Fruit fly (Drosophila melanogaster) whole organism, embryonic: Measurements from ENCODE around the gene nmdyn-D7.
A peak's percentile ranks its signal among the peaks of the same experiment; 100 is the strongest.

Source experiments
- CG11085 ChIP-seq: fragments of 200-800 bp; sonication (Bioruptor generic); IDR thresholded peaks from 2 replicates; pipeline ENCODE4 v1.3.6; 2022; ENCODE audit warnings: missing biosample characterization, missing genetic modification characterization
- CG16779 ChIP-seq: fragments of 200-800 bp; sonication (Bioruptor generic); IDR thresholded peaks from 2 replicates; pipeline ENCODE4 v1.3.6; 2022; ENCODE audit warnings: missing biosample characterization, missing genetic modification characterization
- CG17802 ChIP-seq: fragments of 200-800 bp; sonication (Bioruptor generic); optimal IDR thresholded peaks from 2 replicates; lab custom pipeline; 2018; ENCODE audit warnings: missing biosample characterization, mild to moderate bottlenecking, missing genetic modification characterization, moderate library complexity
- CG1792 ChIP-seq: fragments of 200-800 bp; sonication (Bioruptor generic); optimal IDR thresholded peaks from 2 replicates; lab custom pipeline; 2016; ENCODE audit warnings: missing biosample characterization, missing genetic modification characterization
- CG18262 ChIP-seq: fragments of 200-800 bp; optimal IDR thresholded peaks from 3 replicates; lab custom pipeline; 2019; ENCODE audit warnings: missing biosample characterization, mild to moderate bottlenecking, missing genetic modification characterization, moderate library complexity
- H15 ChIP-seq: fragments of 200-800 bp; sonication (Bioruptor generic); IDR thresholded peaks from 3 replicates; pipeline ENCODE4 v1.3.6; 2022; ENCODE audit warnings: missing biosample characterization, missing genetic modification characterization
- Lhr ChIP-seq: fragments of 200-800 bp; sonication (Bioruptor generic); optimal IDR thresholded peaks from 3 replicates; lab custom pipeline; 2017; ENCODE audit warnings: mild to moderate bottlenecking, missing biosample characterization, missing genetic modification reagents, missing genetic modification characterization
- NC2α ChIP-seq: fragments of 200-800 bp; sonication (Bioruptor generic); optimal IDR thresholded peaks from 2 replicates; lab custom pipeline; 2016; ENCODE audit warnings: missing biosample characterization, missing genetic modification characterization
- fd96Cb ChIP-seq: fragments of 200-800 bp; sonication (Bioruptor generic); optimal IDR thresholded peaks from 2 replicates; lab custom pipeline; 2018; ENCODE audit warnings: missing biosample characterization, mild to moderate bottlenecking, missing genetic modification characterization, moderate library complexity
- gcm2 ChIP-seq: fragments of 200-800 bp; sonication (Bioruptor generic); optimal IDR thresholded peaks from 2 replicates; lab custom pipeline; 2016; ENCODE audit warnings: missing biosample characterization, missing genetic modification characterization
- mirr ChIP-seq: fragments of 200-800 bp; sonication (Bioruptor generic); optimal IDR thresholded peaks from 3 replicates; lab custom pipeline; 2018; ENCODE audit warnings: missing biosample characterization, mild to moderate bottlenecking, missing genetic modification characterization
- sd ChIP-seq: fragments of 200-800 bp; sonication (Bioruptor generic); optimal IDR thresholded peaks from 3 replicates; lab custom pipeline; 2018; ENCODE audit warnings: missing biosample characterization, mild to moderate bottlenecking, missing genetic modification characterization, moderate library complexity
- z ChIP-seq: fragments of 200-800 bp; sonication (Bioruptor generic); IDR thresholded peaks from 3 replicates; pipeline ENCODE4 v1.3.6; 2022; ENCODE audit warnings: missing biosample characterization, missing genetic modification characterization

DNA sequence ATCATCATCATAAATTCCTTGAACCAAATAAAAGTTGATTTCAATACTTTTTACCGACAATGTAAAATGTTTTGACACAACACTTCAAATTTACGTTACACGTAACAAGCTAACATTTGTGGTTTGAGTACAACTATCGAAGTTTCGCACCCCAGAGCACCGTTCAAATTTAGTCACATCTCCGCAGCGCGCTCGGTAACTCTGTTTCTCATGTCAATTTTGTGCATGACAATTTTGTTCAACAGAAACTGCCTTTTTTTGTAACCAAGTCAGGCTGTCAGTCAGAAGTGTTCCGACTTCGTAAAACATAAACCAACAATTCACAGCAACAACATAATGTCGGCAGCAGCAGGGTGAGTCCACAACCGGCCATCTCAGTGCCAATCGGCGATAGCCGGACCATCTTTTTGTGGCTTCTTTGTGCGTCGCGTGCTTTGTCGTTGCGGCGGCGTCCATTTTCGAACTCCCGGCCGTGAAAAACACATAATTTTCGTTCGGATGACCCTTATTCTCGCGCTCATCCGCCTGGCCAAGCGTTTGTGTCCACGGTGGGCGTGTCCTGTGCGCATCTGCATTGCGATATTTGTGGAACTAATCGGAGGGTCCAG, 1.9 kb upstream of the nmdyn-D7 start, which contains the start of gene p23:
- TF ChIP-seq z (GFP tag; lab: Robert Waterston, UW) (no peak), Lhr (GFP tag; lab: Kevin White, UChicago) (peak; percentile 92), mirr (GFP tag; lab: Kevin White, UChicago) (no peak), CG16779 (no peak), sd (tag; lab: Kevin White, UChicago) (peak; percentile 82), fd96Cb (tag; lab: Kevin White, UChicago) (no peak), CG17802 (tag; lab: Kevin White, UChicago) (no peak), NC2α (no peak), gcm2 (GFP tag; lab: Kevin White, UChicago) (peak; percentile 30), CG11085 (GFP tag; lab: Robert Waterston, UW) (no peak), H15 (GFP tag; lab: Robert Waterston, UW) (no peak), CG1792 (no peak), CG18262 (tag; lab: Kevin White, UChicago) (no peak)
